Worm (Caenorhabditis elegans) whole organism, L1 larva: ENCODE results near the gene cox-17.

Experiments
- C16A3.4 ChIP-seq: fragments of 150-350 bp; optimal IDR thresholded peaks from 2 replicates; lab custom pipeline; 2014; ENCODE audit warnings: missing biosample characterization, missing genetic modification characterization
- C34B4.2 ChIP-seq: sonication (generic microtip); optimal IDR thresholded peaks from 2 replicates; lab custom pipeline; 2017; ENCODE audit warnings: mild to moderate bottlenecking, missing genetic modification characterization, missing compliant biosample characterization
- Y116A8C.19 ChIP-seq: sonication (generic microtip); optimal IDR thresholded peaks from 2 replicates; lab custom pipeline; 2016; ENCODE audit warnings: missing compliant biosample characterization, missing genetic modification characterization, borderline replicate concordance
- alr-1 ChIP-seq: fragments of 200-800 bp; sonication (Bioruptor generic); optimal IDR thresholded peaks from 2 replicates; lab custom pipeline; 2018; ENCODE audit warnings: borderline replicate concordance, mild to moderate bottlenecking, missing genetic modification characterization, missing compliant biosample characterization
- ceh-88 ChIP-seq: fragments of 200-800 bp; sonication (Bioruptor generic); IDR thresholded peaks from 2 replicates; pipeline ENCODE4 v1.3.6; 2022; ENCODE audit warnings: missing genetic modification characterization, missing compliant biosample characterization
- ceh-90 ChIP-seq: sonication (generic microtip); optimal IDR thresholded peaks from 2 replicates; lab custom pipeline; 2016; ENCODE audit warnings: missing genetic modification characterization, missing compliant biosample characterization
- dsc-1 ChIP-seq: sonication (generic microtip); optimal IDR thresholded peaks from 2 replicates; lab custom pipeline; 2016; ENCODE audit warnings: mild to moderate bottlenecking, missing genetic modification characterization, missing compliant biosample characterization
- efl-1 ChIP-seq, 4 experiments: fragments of 150-350 bp; optimal IDR thresholded peaks in 3 of 4; peaks in 1 of 4; 1 replicate in 1 of 4; 2 replicates in 3 of 4; lab custom pipeline; 2014; ENCODE audit warnings: missing biosample characterization in 2 of 4, missing genetic modification characterization in 2 of 4, missing genetic modification reagents in 2 of 4
- efl-3 ChIP-seq: fragments of 200-800 bp; sonication (Bioruptor generic); optimal IDR thresholded peaks from 2 replicates; lab custom pipeline; 2018; ENCODE audit warnings: mild to moderate bottlenecking, missing genetic modification characterization, missing compliant biosample characterization
- egl-27 ChIP-seq, 2 experiments: fragments of 150-350 bp in 1 of 2; sonication (generic microtip); optimal IDR thresholded peaks; 3 replicates each; lab custom pipeline; 2017 to 2018; ENCODE audit warnings: missing biosample characterization in 2 of 2, missing genetic modification characterization in 2 of 2, missing genetic modification reagents in 2 of 2
- elt-2 ChIP-seq: sonication (generic microtip); optimal IDR thresholded peaks from 2 replicates; lab custom pipeline; 2016; ENCODE audit warnings: missing genetic modification characterization, mild to moderate bottlenecking, inconsistent platforms, missing compliant biosample characterization, missing genetic modification reagents
- grh-1 ChIP-seq: fragments of 200-800 bp; sonication (Bioruptor generic); IDR thresholded peaks from 2 replicates; pipeline ENCODE4 v1.3.6; 2022; ENCODE audit warnings: missing genetic modification reagents, missing genetic modification characterization, missing compliant biosample characterization
- hlh-17 ChIP-seq: fragments of 200-800 bp; sonication (Bioruptor generic); optimal IDR thresholded peaks from 2 replicates; lab custom pipeline; 2018; ENCODE audit warnings: missing genetic modification characterization, mild to moderate bottlenecking, missing compliant biosample characterization, moderate library complexity, borderline replicate concordance
- hpl-2 ChIP-seq: fragments of 150-350 bp; optimal IDR thresholded peaks from 2 replicates; lab custom pipeline; 2014; ENCODE audit warnings: missing biosample characterization, missing genetic modification reagents, missing genetic modification characterization
- irx-1 ChIP-seq: sonication (generic microtip); optimal IDR thresholded peaks from 2 replicates; lab custom pipeline; 2016; ENCODE audit warnings: missing genetic modification characterization, missing compliant biosample characterization
- jun-1 ChIP-seq: fragments of 150-350 bp; optimal IDR thresholded peaks from 2 replicates; lab custom pipeline; 2014; ENCODE audit warnings: missing biosample characterization, missing genetic modification reagents, missing genetic modification characterization
- lin-13 ChIP-seq: fragments of 150-350 bp; optimal IDR thresholded peaks from 2 replicates; lab custom pipeline; 2014; ENCODE audit warnings: missing biosample characterization, missing genetic modification reagents, missing genetic modification characterization
- lin-14 ChIP-seq: fragments of 200-800 bp; sonication (Bioruptor generic); optimal IDR thresholded peaks from 2 replicates; lab custom pipeline; 2018; ENCODE audit warnings: mild to moderate bottlenecking, missing genetic modification characterization, moderate library complexity, missing compliant biosample characterization
- lin-39 ChIP-seq: fragments of 150-350 bp; optimal IDR thresholded peaks from 2 replicates; lab custom pipeline; 2014; ENCODE audit warnings: missing biosample characterization, missing genetic modification reagents, missing genetic modification characterization
- lir-3 ChIP-seq: sonication (generic microtip); optimal IDR thresholded peaks from 2 replicates; lab custom pipeline; 2016; ENCODE audit warnings: mild to moderate bottlenecking, missing genetic modification characterization, moderate library complexity, missing compliant biosample characterization; ENCODE audit not compliant: poor library complexity
- lsy-2 ChIP-seq, 2 experiments: fragments of 150-350 bp; optimal IDR thresholded peaks; 2 replicates each; lab custom pipeline; 2014; ENCODE audit warnings: missing biosample characterization in 2 of 2, missing genetic modification characterization in 2 of 2
- mdl-1 ChIP-seq, 2 experiments: fragments of 150-350 bp; optimal IDR thresholded peaks; 2 replicates each; lab custom pipeline; 2014 to 2017; ENCODE audit warnings: missing biosample characterization in 2 of 2, missing genetic modification characterization in 2 of 2, inconsistent platforms in 1 of 2
- mep-1 ChIP-seq: fragments of 150-350 bp; optimal IDR thresholded peaks from 2 replicates; lab custom pipeline; 2014; ENCODE audit warnings: missing biosample characterization, missing genetic modification characterization
- nhr-12 ChIP-seq: sonication (generic microtip); optimal IDR thresholded peaks from 2 replicates; lab custom pipeline; 2017; ENCODE audit warnings: missing biosample characterization, missing genetic modification characterization
- nhr-19 ChIP-seq: fragments of 200-800 bp; sonication (Bioruptor generic); conservative IDR thresholded peaks from 2 replicates; pipeline ENCODE4 v1.3.6; 2022; ENCODE audit warnings: missing genetic modification characterization, missing compliant biosample characterization
- nhr-28 ChIP-seq: fragments of 150-350 bp; optimal IDR thresholded peaks from 2 replicates; lab custom pipeline; 2014; ENCODE audit warnings: missing biosample characterization, missing genetic modification characterization
- nhr-77 ChIP-seq: fragments of 150-350 bp; optimal IDR thresholded peaks from 2 replicates; lab custom pipeline; 2014; ENCODE audit warnings: missing biosample characterization, missing genetic modification characterization
- nhr-90 ChIP-seq: sonication (generic microtip); optimal IDR thresholded peaks from 2 replicates; lab custom pipeline; 2016; ENCODE audit warnings: mild to moderate bottlenecking, missing genetic modification characterization, missing compliant biosample characterization; ENCODE audit not compliant: poor library complexity
- rnt-1 ChIP-seq: sonication (generic microtip); optimal IDR thresholded peaks from 2 replicates; lab custom pipeline; 2016; ENCODE audit warnings: mild to moderate bottlenecking, missing genetic modification characterization, moderate library complexity, missing compliant biosample characterization
- snpc-4 ChIP-seq: fragments of 150-350 bp; optimal IDR thresholded peaks from 2 replicates; lab custom pipeline; 2014; ENCODE audit warnings: missing biosample characterization, missing genetic modification characterization
- snu-23 ChIP-seq: sonication (generic microtip); optimal IDR thresholded peaks from 2 replicates; lab custom pipeline; 2016; ENCODE audit warnings: missing genetic modification characterization, missing compliant biosample characterization
- sox-4 ChIP-seq: sonication (generic microtip); optimal IDR thresholded peaks from 2 replicates; lab custom pipeline; 2016; ENCODE audit warnings: missing genetic modification characterization, missing compliant biosample characterization
- sup-37 ChIP-seq: fragments of 200-800 bp; sonication (Bioruptor generic); optimal IDR thresholded peaks from 2 replicates; lab custom pipeline; 2018; ENCODE audit warnings: mild to moderate bottlenecking, missing genetic modification characterization, missing compliant biosample characterization
- tbx-2 ChIP-seq: sonication (generic microtip); optimal IDR thresholded peaks from 2 replicates; lab custom pipeline; 2016; ENCODE audit warnings: missing genetic modification characterization, missing compliant biosample characterization
- tlp-1 ChIP-seq: fragments of 150-350 bp; optimal IDR thresholded peaks from 2 replicates; lab custom pipeline; 2014; ENCODE audit warnings: missing biosample characterization, missing genetic modification characterization
- unc-30 ChIP-seq: sonication (generic microtip); optimal IDR thresholded peaks from 2 replicates; lab custom pipeline; 2017; ENCODE audit warnings: missing biosample characterization, missing genetic modification characterization
- unc-62 ChIP-seq: fragments of 150-350 bp; optimal IDR thresholded peaks from 2 replicates; lab custom pipeline; 2014; ENCODE audit warnings: missing biosample characterization, missing genetic modification reagents, missing genetic modification characterization
- unc-98 ChIP-seq: fragments of 200-800 bp; sonication (Bioruptor generic); IDR thresholded peaks from 2 replicates; pipeline ENCODE4 v1.3.6; 2022; ENCODE audit warnings: missing genetic modification characterization, missing compliant biosample characterization
- xbp-1 ChIP-seq: sonication (generic microtip); optimal IDR thresholded peaks from 2 replicates; lab custom pipeline; 2016; ENCODE audit warnings: missing genetic modification characterization, missing compliant biosample characterization
- zag-1 ChIP-seq: fragments of 150-350 bp; optimal IDR thresholded peaks from 2 replicates; lab custom pipeline; 2014; ENCODE audit warnings: missing biosample characterization, missing genetic modification characterization
- ztf-4 ChIP-seq: fragments of 150-350 bp; optimal IDR thresholded peaks from 2 replicates; lab custom pipeline; 2014; ENCODE audit warnings: missing biosample characterization, missing genetic modification characterization

The cox-17 gene

DNA sequence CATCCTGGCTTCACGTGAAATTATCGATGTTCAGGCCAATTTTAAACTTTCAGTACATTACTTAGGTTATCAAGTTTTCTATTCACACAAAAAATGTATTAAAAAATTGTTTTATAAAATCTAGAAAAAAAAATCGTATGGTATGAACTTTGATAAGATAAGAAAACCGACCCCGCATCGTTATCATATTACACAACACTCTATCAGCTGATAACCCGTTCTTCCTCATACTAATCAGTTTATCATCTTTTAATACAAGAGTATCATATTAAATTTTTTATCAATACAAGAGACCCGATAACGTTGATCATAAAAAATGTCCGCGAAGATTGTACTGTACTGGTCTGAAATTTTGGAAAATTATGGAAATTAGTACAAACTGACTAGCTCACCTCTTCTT is 36.6 kb upstream of the cox-17 start (continued):
- TF ChIP-seq jun-1 (tag; lab: Kevin White, UChicago) (peak; percentile 93), nhr-19 (GFP tag; lab: Robert Waterston, UW) (peak; percentile 12; the same call in 1 of the 2 replicates), unc-62 (GFP tag; lab: Kevin White, UChicago) (no peak), C34B4.2 (tag; lab: Kevin White, UChicago) (no peak), lin-14 (no peak), ceh-88 (no peak), ceh-90 (tag; lab: Kevin White, UChicago) (no peak), sup-37 (GFP tag; lab: Kevin White, UChicago) (no peak), tlp-1 (tag; lab: Kevin White, UChicago) (peak; percentile 92), C16A3.4 (tag; lab: Kevin White, UChicago) (no peak), grh-1 (GFP tag; lab: Robert Waterston, UW) (no peak)
- TF ChIP-seq, all 84 proteins: peak for 11

DNA sequence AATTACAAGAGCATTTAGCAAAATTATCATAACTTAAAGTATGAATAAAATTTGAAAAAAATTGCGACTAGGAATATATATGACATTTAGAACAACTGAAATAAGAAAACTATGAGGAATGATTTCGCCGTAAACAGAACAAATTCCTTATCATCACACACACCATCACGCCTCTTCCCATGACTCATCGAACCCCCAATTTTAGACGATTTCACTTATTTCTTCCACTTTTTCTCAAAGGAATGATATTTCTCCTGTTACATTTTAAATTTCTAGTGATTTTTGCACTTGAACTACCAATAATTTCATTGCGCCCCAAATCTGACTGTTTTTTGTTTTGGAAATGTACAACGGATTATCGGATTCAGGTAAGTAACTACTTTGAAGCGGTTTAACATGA is 34.1 kb upstream of the cox-17 start, which contains the start of the genes zig-13 and ver-1:
Gene zig-13 (minus strand): TSS at position 101 of the 400 bp plus-strand sequence.
Gene ver-1 (plus strand): TSS at position 180 of the 400 bp plus-strand sequence.
- TF ChIP-seq efl-3 (GFP tag; lab: Kevin White, UChicago) (no peak), mdl-1 (tag; optimal IDR thresholded peaks at IDR 0.05; lab: Kevin White, UChicago) (no peak), dsc-1 (tag; lab: Kevin White, UChicago) (no peak), unc-30 (tag; lab: Kevin White, UChicago) (no peak), lsy-2 (tag; optimal IDR thresholded peaks at IDR 0.05; lab: Kevin White, UChicago) (no peak), sox-4 (tag; lab: Kevin White, UChicago) (no peak), ztf-4 (tag; lab: Kevin White, UChicago) (no peak), nhr-28 (no peak), tbx-2 (no peak), unc-98 (GFP tag; lab: Robert Waterston, UW) (no peak), ceh-90 (tag; lab: Kevin White, UChicago) (no peak), nhr-77 (tag; lab: Kevin White, UChicago) (no peak), nhr-90 (tag; lab: Kevin White, UChicago) (no peak), elt-2 (tag; lab: Kevin White, UChicago) (no peak), snpc-4 (tag; lab: Kevin White, UChicago) (no peak), efl-1 (optimal IDR thresholded peaks at IDR 0.05; lab: Kevin White, UChicago) (no peak), efl-1 (GFP tag; optimal IDR thresholded peaks at IDR 0.05 in 1 of 2; lab: Kevin White, UChicago) (no peak), mep-1 (tag; lab: Kevin White, UChicago) (no peak), Y116A8C.19 (tag; lab: Kevin White, UChicago) (no peak), lin-39 (no peak), xbp-1 (tag; lab: Kevin White, UChicago) (no peak)

DNA sequence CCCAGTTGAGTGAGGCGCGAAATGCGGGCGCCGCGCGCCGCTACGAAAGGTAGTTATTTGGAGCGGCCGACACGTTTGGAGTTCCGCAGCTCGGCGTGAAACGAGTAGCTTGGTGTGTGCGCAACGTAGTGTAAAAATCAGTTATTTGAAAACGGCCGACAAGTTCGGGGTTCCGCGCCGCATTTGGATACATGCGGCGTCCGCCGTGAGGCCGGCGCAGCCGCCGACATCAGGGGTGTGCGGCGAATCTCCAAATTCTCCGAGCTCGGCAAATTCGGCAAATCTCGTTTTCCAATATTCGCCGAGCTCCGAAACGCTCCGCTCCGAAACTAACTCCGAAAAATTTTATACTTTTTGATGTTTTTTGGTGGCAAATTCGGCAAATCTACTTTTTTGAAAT is 32.8 kb upstream of the cox-17 start:
- TF ChIP-seq irx-1 (tag; lab: Kevin White, UChicago) (no peak), lin-39 (no peak), nhr-90 (tag; lab: Kevin White, UChicago) (no peak), snpc-4 (tag; lab: Kevin White, UChicago) (no peak), egl-27 (tag; optimal IDR thresholded peaks at IDR 0.05; lab: Kevin White, UChicago) (no peak), jun-1 (tag; lab: Kevin White, UChicago) (no peak), alr-1 (tag; lab: Kevin White, UChicago) (no peak), nhr-12 (no peak), lin-13 (GFP tag; lab: Kevin White, UChicago) (no peak), efl-3 (GFP tag; lab: Kevin White, UChicago) (no peak), mdl-1 (tag; optimal IDR thresholded peaks at IDR 0.05; lab: Kevin White, UChicago) (no peak), hpl-2 (no peak), ceh-90 (tag; lab: Kevin White, UChicago) (no peak), lir-3 (tag; lab: Kevin White, UChicago) (no peak), snu-23 (no peak), hlh-17 (GFP tag; lab: Kevin White, UChicago) (no peak), rnt-1 (tag; lab: Kevin White, UChicago) (no peak), zag-1 (tag; lab: Kevin White, UChicago) (no peak), C34B4.2 (tag; lab: Kevin White, UChicago) (no peak)
